Worm (Caenorhabditis elegans) whole organism, late embryonic: ENCODE data around the gene F02D10.2.

Experiments used
- C38D4.7 ChIP-seq: fragments of 200-800 bp; sonication (Bioruptor generic); optimal IDR thresholded peaks from 2 replicates; lab custom pipeline; 2018; ENCODE audit warnings: mild to moderate bottlenecking, missing genetic modification characterization, moderate library complexity, missing compliant biosample characterization
- ama-1 ChIP-seq: fragments of 150-350 bp; optimal IDR thresholded peaks from 2 replicates; lab custom pipeline; 2014
- ceh-9 ChIP-seq: sonication (generic microtip); optimal IDR thresholded peaks from 2 replicates; lab custom pipeline; 2016; ENCODE audit warnings: mild to moderate bottlenecking, missing genetic modification characterization, inconsistent platforms, missing compliant biosample characterization
- hlh-30 ChIP-seq: sonication (generic microtip); optimal IDR thresholded peaks from 2 replicates; lab custom pipeline; 2017; ENCODE audit warnings: antibody characterized with exemption, missing genetic modification characterization, missing compliant biosample characterization; ENCODE audit not compliant: insufficient read depth
- mec-3 ChIP-seq: sonication (generic microtip); optimal IDR thresholded peaks from 2 replicates; lab custom pipeline; 2016; ENCODE audit warnings: borderline replicate concordance, missing genetic modification characterization, missing compliant biosample characterization
- nfya-1 ChIP-seq: sonication (generic microtip); optimal IDR thresholded peaks from 2 replicates; lab custom pipeline; 2017; ENCODE audit warnings: missing genetic modification characterization, mild to moderate bottlenecking, missing compliant biosample characterization, antibody characterized with exemption, moderate library complexity
- nhr-11 ChIP-seq: fragments of 150-350 bp; optimal IDR thresholded peaks from 2 replicates; lab custom pipeline; 2014; ENCODE audit warnings: missing biosample characterization, missing genetic modification characterization
- pax-1 ChIP-seq: fragments of 150-350 bp; optimal IDR thresholded peaks from 2 replicates; lab custom pipeline; 2014; ENCODE audit warnings: missing biosample characterization, missing genetic modification characterization
- rnt-1 ChIP-seq: sonication (generic microtip); optimal IDR thresholded peaks from 2 replicates; lab custom pipeline; 2016; ENCODE audit warnings: missing genetic modification characterization, missing compliant biosample characterization
- tbx-2 ChIP-seq: sonication (generic microtip); optimal IDR thresholded peaks from 2 replicates; lab custom pipeline; 2016; ENCODE audit warnings: missing genetic modification characterization, missing compliant biosample characterization
- unc-3 ChIP-seq, 2 experiments: fragments of 200-800 bp in 1 of 2; sonication (Bioruptor generic) in 1 of 2; sonication (generic microtip) in 1 of 2; conservative IDR thresholded peaks in 1 of 2; optimal IDR thresholded peaks in 1 of 2; 2 replicates each; pipeline versions ENCODE4 v1.3.6 to Lab custom; 2016 to 2022; ENCODE audit warnings: missing compliant biosample characterization in 2 of 2, missing genetic modification characterization in 2 of 2, missing genetic modification reagents in 1 of 2
- unc-86 ChIP-seq: sonication (generic microtip); optimal IDR thresholded peaks from 2 replicates; lab custom pipeline; 2016; ENCODE audit warnings: missing genetic modification characterization, missing compliant biosample characterization

DNA sequence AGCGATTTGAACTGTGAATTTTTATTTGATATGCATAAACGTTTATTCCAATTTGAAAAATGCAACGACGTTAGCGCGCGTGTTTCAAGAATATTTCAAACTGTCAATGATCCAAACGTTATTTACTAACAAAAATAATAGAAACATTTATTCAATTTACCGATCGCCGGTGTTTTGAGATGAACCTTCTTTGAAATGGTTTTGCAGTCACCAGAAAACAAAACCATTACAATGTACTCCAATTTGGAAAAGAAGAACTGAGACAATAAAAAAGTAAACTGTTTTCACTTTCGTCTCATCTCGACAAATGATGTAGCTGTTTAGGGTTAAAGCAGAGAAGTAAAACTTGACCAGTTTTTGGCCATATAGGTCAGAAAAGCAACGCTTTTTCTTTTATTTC, 43.5 kb upstream of the F02D10.2 start, which contains the start of gene H06A10.1:
- TF ChIP-seq ceh-9 (tag; lab: Kevin White, UChicago), result no peak
- TF ChIP-seq C38D4.7 (GFP tag; lab: Kevin White, UChicago), result no peak
- no peak for TF ChIP-seq hlh-30 (tag; lab: Kevin White, UChicago)
- TF ChIP-seq tbx-2 (tag; lab: Kevin White, UChicago), result no peak
- TF ChIP-seq ama-1 (lab: Kevin White, UChicago), result no peak
- no peak for TF ChIP-seq mec-3
- TF ChIP-seq pax-1 (tag; lab: Kevin White, UChicago), result no peak
- no peak for TF ChIP-seq nhr-11
- no peak for TF ChIP-seq unc-3 (GFP tag; conservative IDR thresholded peaks at IDR 0.05; lab: Robert Waterston, UW)
- TF ChIP-seq unc-3 (tag; optimal IDR thresholded peaks at IDR 0.05; lab: Kevin White, UChicago), result no peak
- TF ChIP-seq unc-86 (tag; lab: Kevin White, UChicago), result no peak
- TF ChIP-seq rnt-1, result no peak
- no peak for TF ChIP-seq nfya-1
